Fruit fly (Drosophila melanogaster) whole organism, embryonic: Measurements from ENCODE around the gene CG14676.

ENCODE experiments used
- Abd-B ChIP-seq: fragments of 200-800 bp; sonication (Bioruptor generic); optimal IDR thresholded peaks from 2 replicates; lab custom pipeline; 2018; ENCODE audit warnings: missing biosample characterization, mild to moderate bottlenecking, missing genetic modification characterization, moderate library complexity
- B-H2 ChIP-seq: fragments of 200-800 bp; sonication (Bioruptor generic); optimal IDR thresholded peaks from 2 replicates; lab custom pipeline; 2018; ENCODE audit warnings: missing biosample characterization, mild to moderate bottlenecking, missing genetic modification characterization
- Blimp-1 ChIP-seq: fragments of 200-800 bp; sonication (Bioruptor generic); optimal IDR thresholded peaks from 3 replicates; lab custom pipeline; 2018; ENCODE audit warnings: missing biosample characterization, missing genetic modification characterization, mild to moderate bottlenecking, moderate library complexity, missing genetic modification reagents
- CG12659 ChIP-seq: fragments of 200-800 bp; sonication (Bioruptor generic); optimal IDR thresholded peaks from 3 replicates; lab custom pipeline; 2017; ENCODE audit warnings: mild to moderate bottlenecking, missing biosample characterization, missing genetic modification reagents, missing genetic modification characterization
- CG12769 ChIP-seq: fragments of 200-800 bp; sonication (Bioruptor generic); optimal IDR thresholded peaks from 2 replicates; lab custom pipeline; 2019; ENCODE audit warnings: missing biosample characterization, mild to moderate bottlenecking, missing genetic modification characterization, moderate library complexity
- CG13287 ChIP-seq: fragments of 200-800 bp; sonication (Bioruptor generic); IDR thresholded peaks from 2 replicates; pipeline ENCODE4 v1.3.6; 2022; ENCODE audit warnings: missing biosample characterization, missing genetic modification characterization; ENCODE audit not compliant: partially characterized antibody
- CG13296 ChIP-seq: fragments of 200-800 bp; sonication (Bioruptor generic); optimal IDR thresholded peaks from 3 replicates; lab custom pipeline; 2018; ENCODE audit warnings: missing biosample characterization, mild to moderate bottlenecking, missing genetic modification characterization
- CG14710 ChIP-seq: fragments of 200-800 bp; sonication (Bioruptor generic); optimal IDR thresholded peaks from 3 replicates; lab custom pipeline; 2019; ENCODE audit warnings: missing biosample characterization, mild to moderate bottlenecking, missing genetic modification characterization, moderate library complexity
- CG16815 ChIP-seq: fragments of 200-800 bp; sonication (Bioruptor generic); optimal IDR thresholded peaks from 3 replicates; lab custom pipeline; 2017; ENCODE audit warnings: missing biosample characterization, mild to moderate bottlenecking, missing genetic modification characterization
- CG2199 ChIP-seq: fragments of 200-800 bp; sonication (Bioruptor generic); IDR thresholded peaks from 3 replicates; pipeline ENCODE4 v1.3.6; 2022; ENCODE audit warnings: missing biosample characterization, missing genetic modification characterization
- CG2678 ChIP-seq: fragments of 200-800 bp; sonication (Bioruptor generic); optimal IDR thresholded peaks from 3 replicates; lab custom pipeline; 2019; ENCODE audit warnings: missing biosample characterization, mild to moderate bottlenecking, missing genetic modification characterization, moderate library complexity
- CG31441 ChIP-seq: fragments of 200-800 bp; sonication (Bioruptor generic); IDR thresholded peaks from 2 replicates; pipeline ENCODE4 v1.3.6; 2022; ENCODE audit warnings: missing biosample characterization, missing genetic modification characterization
- CG3163 ChIP-seq: fragments of 200-800 bp; sonication (Bioruptor generic); optimal IDR thresholded peaks from 3 replicates; lab custom pipeline; 2016; ENCODE audit warnings: missing biosample characterization, missing genetic modification characterization
- CG3281 ChIP-seq: fragments of 200-800 bp; sonication (Bioruptor generic); optimal IDR thresholded peaks from 3 replicates; lab custom pipeline; 2017; ENCODE audit warnings: missing biosample characterization, mild to moderate bottlenecking, missing genetic modification characterization
- CG6854 ChIP-seq: fragments of 200-800 bp; sonication (Bioruptor generic); optimal IDR thresholded peaks from 3 replicates; lab custom pipeline; 2017; ENCODE audit warnings: missing biosample characterization, mild to moderate bottlenecking, missing genetic modification characterization
- CG7839 ChIP-seq: fragments of 200-800 bp; sonication (Bioruptor generic); optimal IDR thresholded peaks from 3 replicates; lab custom pipeline; 2018; ENCODE audit warnings: missing biosample characterization, mild to moderate bottlenecking, missing genetic modification characterization, moderate library complexity
- CG7928 ChIP-seq: fragments of 200-800 bp; sonication (Bioruptor generic); optimal IDR thresholded peaks from 2 replicates; lab custom pipeline; 2017; ENCODE audit warnings: missing biosample characterization, mild to moderate bottlenecking, missing genetic modification characterization
- CG9817 ChIP-seq: fragments of 200-800 bp; sonication (Bioruptor generic); optimal IDR thresholded peaks from 2 replicates; lab custom pipeline; 2018; ENCODE audit warnings: missing biosample characterization, mild to moderate bottlenecking, missing genetic modification characterization, moderate library complexity
- Chrac-16 ChIP-seq: fragments of 200-800 bp; sonication (Bioruptor generic); optimal IDR thresholded peaks from 3 replicates; lab custom pipeline; 2016; ENCODE audit warnings: missing biosample characterization, missing genetic modification characterization
- D19B ChIP-seq: fragments of 200-800 bp; sonication (Bioruptor generic); optimal IDR thresholded peaks from 2 replicates; lab custom pipeline; 2017; ENCODE audit warnings: missing biosample characterization, mild to moderate bottlenecking, missing genetic modification characterization
- HLH4C ChIP-seq: fragments of 200-800 bp; sonication (Bioruptor generic); IDR thresholded peaks from 3 replicates; pipeline ENCODE4 v1.3.6; 2022; ENCODE audit warnings: missing biosample characterization, missing genetic modification characterization; ENCODE audit not compliant: partially characterized antibody
- Jarid2 ChIP-seq: fragments of 200-800 bp; sonication (Bioruptor generic); optimal IDR thresholded peaks from 3 replicates; lab custom pipeline; 2017; ENCODE audit warnings: mild to moderate bottlenecking, missing biosample characterization, missing genetic modification reagents, missing genetic modification characterization
- MBD-R2 ChIP-seq: fragments of 200-800 bp; sonication (Bioruptor generic); IDR thresholded peaks from 2 replicates; pipeline ENCODE4 v1.3.6; 2022; ENCODE audit warnings: missing biosample characterization, missing genetic modification characterization
- MESR4 ChIP-seq: fragments of 200-800 bp; sonication (Bioruptor generic); optimal IDR thresholded peaks from 2 replicates; lab custom pipeline; 2018; ENCODE audit warnings: missing biosample characterization, mild to moderate bottlenecking, missing genetic modification characterization, moderate library complexity
- MTF-1 ChIP-seq: fragments of 200-800 bp; sonication (Bioruptor generic); optimal IDR thresholded peaks from 2 replicates; lab custom pipeline; 2018; ENCODE audit warnings: missing biosample characterization, mild to moderate bottlenecking, missing genetic modification characterization, borderline replicate concordance
- NC2β ChIP-seq: fragments of 200-800 bp; sonication (Bioruptor generic); optimal IDR thresholded peaks from 2 replicates; lab custom pipeline; 2016; ENCODE audit warnings: missing biosample characterization, missing genetic modification characterization
- Oaz ChIP-seq: fragments of 200-800 bp; sonication (Bioruptor generic); IDR thresholded peaks from 2 replicates; pipeline ENCODE4 v1.3.6; 2022; ENCODE audit warnings: missing biosample characterization, missing genetic modification characterization
- Opbp ChIP-seq: fragments of 200-800 bp; sonication (Bioruptor generic); IDR thresholded peaks from 3 replicates; pipeline ENCODE4 v1.3.6; 2022; ENCODE audit warnings: missing biosample characterization, missing genetic modification characterization; ENCODE audit not compliant: partially characterized antibody
- Scr ChIP-seq: fragments of 200-800 bp; sonication (Bioruptor generic); IDR thresholded peaks from 2 replicates; pipeline ENCODE4 v1.3.6; 2022; ENCODE audit warnings: missing biosample characterization, missing genetic modification characterization; ENCODE audit not compliant: partially characterized antibody
- Sin3A ChIP-seq: fragments of >200 bp; optimal IDR thresholded peaks from 2 replicates; lab custom pipeline; 2018
- ase ChIP-seq: fragments of 200-800 bp; sonication (Bioruptor generic); IDR thresholded peaks from 3 replicates; pipeline ENCODE4 v1.3.6; 2022; ENCODE audit warnings: missing biosample characterization, missing genetic modification characterization
- bbx ChIP-seq: fragments of 200-800 bp; sonication (Bioruptor generic); IDR thresholded peaks from 2 replicates; pipeline ENCODE4 v1.3.6; 2022; ENCODE audit warnings: missing biosample characterization, missing genetic modification characterization; ENCODE audit not compliant: partially characterized antibody
- btn ChIP-seq: fragments of 200-800 bp; sonication (Bioruptor generic); optimal IDR thresholded peaks from 2 replicates; lab custom pipeline; 2016; ENCODE audit warnings: missing biosample characterization, missing genetic modification characterization
- crol ChIP-seq: fragments of 200-800 bp; sonication (Bioruptor generic); IDR thresholded peaks from 2 replicates; pipeline ENCODE4 v1.3.6; 2022; ENCODE audit warnings: missing biosample characterization, missing genetic modification characterization
- en ChIP-seq: fragments of 200-800 bp; sonication (Bioruptor generic); optimal IDR thresholded peaks from 2 replicates; lab custom pipeline; 2016; ENCODE audit warnings: missing biosample characterization, missing genetic modification characterization
- fru ChIP-seq: fragments of >200 bp; optimal IDR thresholded peaks from 2 replicates; lab custom pipeline; 2017
- ftz-f1 ChIP-seq: fragments of 200-800 bp; sonication (Bioruptor generic); optimal IDR thresholded peaks from 2 replicates; lab custom pipeline; 2016; ENCODE audit warnings: missing biosample characterization, missing genetic modification characterization
- grn ChIP-seq: fragments of 200-800 bp; sonication (Bioruptor generic); optimal IDR thresholded peaks from 3 replicates; lab custom pipeline; 2017; ENCODE audit warnings: missing biosample characterization, missing genetic modification characterization
- lmd ChIP-seq: fragments of 200-800 bp; sonication (Bioruptor generic); IDR thresholded peaks from 2 replicates; pipeline ENCODE4 v1.3.6; 2022; ENCODE audit warnings: missing biosample characterization, missing genetic modification characterization
- nmo ChIP-seq: fragments of 200-800 bp; sonication (Bioruptor generic); optimal IDR thresholded peaks from 2 replicates; lab custom pipeline; 2018; ENCODE audit warnings: missing biosample characterization, mild to moderate bottlenecking, missing genetic modification characterization, moderate library complexity
- pb ChIP-seq: fragments of 200-800 bp; sonication (Bioruptor generic); optimal IDR thresholded peaks from 3 replicates; lab custom pipeline; 2016; ENCODE audit warnings: missing biosample characterization, missing genetic modification characterization
- repo ChIP-seq: fragments of 200-800 bp; sonication (Bioruptor generic); optimal IDR thresholded peaks from 2 replicates; lab custom pipeline; 2016; ENCODE audit warnings: missing biosample characterization, missing genetic modification characterization
- schlank ChIP-seq: fragments of 200-800 bp; sonication (Bioruptor generic); optimal IDR thresholded peaks from 2 replicates; lab custom pipeline; 2018; ENCODE audit warnings: missing biosample characterization, mild to moderate bottlenecking, missing genetic modification characterization
- stwl ChIP-seq: fragments of 200-800 bp; sonication (Bioruptor generic); optimal IDR thresholded peaks from 3 replicates; lab custom pipeline; 2018; ENCODE audit warnings: missing biosample characterization, mild to moderate bottlenecking, missing genetic modification characterization, moderate library complexity
- tin ChIP-seq: fragments of 200-800 bp; sonication (Bioruptor generic); optimal IDR thresholded peaks from 3 replicates; lab custom pipeline; 2016; ENCODE audit warnings: missing biosample characterization, missing genetic modification characterization
- usp ChIP-seq: fragments of >200 bp; optimal IDR thresholded peaks from 2 replicates; lab custom pipeline; 2017; ENCODE audit warnings: missing biosample characterization, missing genetic modification characterization
- wek ChIP-seq: fragments of 200-800 bp; sonication (Bioruptor generic); optimal IDR thresholded peaks from 3 replicates; lab custom pipeline; 2018; ENCODE audit warnings: missing biosample characterization, mild to moderate bottlenecking, missing genetic modification characterization, moderate library complexity
- yki ChIP-seq: fragments of >200 bp; optimal IDR thresholded peaks from 3 replicates; lab custom pipeline; 2018

The CG14676 gene

DNA sequence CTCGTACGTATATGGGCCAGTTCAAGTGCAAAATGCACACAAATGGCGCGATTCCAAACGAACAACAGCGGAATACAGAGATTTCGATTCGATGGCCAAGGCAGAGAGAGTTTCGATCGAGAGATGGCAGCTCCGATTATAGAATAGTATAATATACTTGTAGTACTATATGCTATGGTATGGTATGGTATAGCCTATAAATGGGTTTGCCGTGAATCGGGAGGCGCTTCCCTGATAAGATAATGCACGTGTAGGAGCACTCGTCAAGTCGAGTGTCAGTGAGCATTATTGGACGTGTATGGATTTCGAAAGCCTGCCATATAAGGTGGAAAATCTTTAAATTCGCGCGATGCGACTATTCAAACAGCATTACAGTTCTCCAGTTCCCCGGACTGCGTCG, 3.5 kb upstream of the CG14676 start:
- no peak for TF ChIP-seq wek
- TF ChIP-seq grn: peak; percentile 12
- TF ChIP-seq CG2199 (GFP tag; lab: Robert Waterston, UW): peak; percentile 64; the same call in 1 of the 3 replicates
- TF ChIP-seq, all 482 proteins: peak for 2

DNA sequence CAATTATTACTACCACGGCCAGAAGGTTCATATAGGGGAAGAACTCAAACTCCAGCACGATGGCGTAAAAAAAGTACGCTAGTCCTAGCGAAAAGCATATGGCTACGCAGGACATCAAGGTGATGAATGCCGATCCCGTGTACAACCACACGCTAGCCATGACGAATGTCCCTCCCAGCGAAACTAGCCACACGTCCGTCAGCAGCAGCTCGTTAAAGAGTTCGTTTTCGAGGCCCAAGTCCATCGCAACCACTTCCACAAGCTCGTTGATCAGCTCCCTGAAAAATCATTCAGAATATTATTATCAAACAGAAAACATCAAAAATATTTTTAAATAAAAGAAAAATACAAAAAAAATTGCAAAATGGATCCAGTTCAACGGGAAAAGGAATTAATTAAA, 6.0 kb downstream of the CG14676 start, which contains the start of gene CG34287:
CG34287 (plus strand) TSS at position 301 of the 400 bp plus-strand sequence.
- TF ChIP-seq CG13296 (GFP tag; lab: Kevin White, UChicago) (no peak), CG9817 (tag; lab: Kevin White, UChicago) (no peak), bbx (no peak), CG31441 (GFP tag; lab: Robert Waterston, UW) (no peak), CG2678 (tag; lab: Kevin White, UChicago) (no peak)

DNA sequence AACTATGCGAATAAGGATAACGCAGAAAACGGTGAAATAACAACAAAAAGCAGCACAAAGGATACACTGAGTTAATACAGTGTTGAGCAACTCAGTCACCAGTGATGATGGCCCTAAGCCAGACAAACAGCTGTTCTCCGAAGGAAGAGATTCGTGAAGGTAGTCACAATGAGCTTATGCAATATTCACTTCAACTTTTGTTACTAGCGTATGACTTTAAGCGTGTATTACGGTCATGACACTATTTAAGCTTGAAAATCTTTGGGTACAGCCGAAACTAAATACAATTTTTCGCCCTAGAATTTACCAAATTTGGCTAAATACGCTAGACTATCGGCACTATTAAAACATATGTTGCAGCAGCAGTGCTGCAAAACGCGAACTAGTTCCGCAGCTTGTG, 9.2 kb downstream of the CG14676 start, which contains the start of the genes disp and ECSIT:
disp (minus strand) TSS at position 97 of the 400 bp plus-strand sequence.
ECSIT (plus strand) TSS at position 371 of the 400 bp plus-strand sequence.
- TF ChIP-seq CG12769 (tag; lab: Kevin White, UChicago) (no peak), CG7928 (GFP tag; lab: Kevin White, UChicago) (no peak), B-H2 (GFP tag; lab: Kevin White, UChicago) (no peak), pb (no peak), Abd-B (GFP tag; lab: Kevin White, UChicago) (no peak), CG16815 (no peak), ftz-f1 (GFP tag; lab: Kevin White, UChicago) (no peak), NC2β (GFP tag; lab: Kevin White, UChicago) (peak; percentile 18), CG12659 (GFP tag; lab: Kevin White, UChicago) (no peak), CG3281 (GFP tag; lab: Kevin White, UChicago) (no peak), MESR4 (GFP tag; lab: Kevin White, UChicago) (no peak), Jarid2 (GFP tag; lab: Kevin White, UChicago) (no peak), usp (GFP tag; lab: Kevin White, UChicago) (no peak), CG7839 (tag; lab: Kevin White, UChicago) (no peak), CG2199 (GFP tag; lab: Robert Waterston, UW) (no peak), yki (lab: Kevin White, UChicago) (no peak), MBD-R2 (peak; percentile 81), lmd (GFP tag; lab: Robert Waterston, UW) (no peak), fru (lab: Kevin White, UChicago) (no peak), Sin3A (lab: Kevin White, UChicago) (peak; percentile 71), HLH4C (GFP tag; lab: Robert Waterston, UW) (no peak), D19B (GFP tag; lab: Kevin White, UChicago) (no peak), CG6854 (GFP tag; lab: Kevin White, UChicago) (peak; percentile 6), ase (GFP tag; lab: Robert Waterston, UW) (no peak), en (GFP tag; lab: Kevin White, UChicago) (no peak), MTF-1 (GFP tag; lab: Kevin White, UChicago) (no peak), Chrac-16 (GFP tag; lab: Kevin White, UChicago) (peak; percentile 2), nmo (peak; percentile 63), btn (peak; percentile 3), CG3163 (GFP tag; lab: Kevin White, UChicago) (peak; percentile 14), Oaz (no peak), tin (GFP tag; lab: Kevin White, UChicago) (no peak), CG14710 (no peak), Blimp-1 (GFP tag; lab: Kevin White, UChicago) (no peak), schlank (tag; lab: Kevin White, UChicago) (no peak), repo (GFP tag; lab: Kevin White, UChicago) (no peak), crol (GFP tag; lab: Robert Waterston, UW) (no peak), stwl (peak; percentile 53), Scr (GFP tag; lab: Robert Waterston, UW) (peak; percentile 48; the same call in 1 of the 2 replicates), Opbp (GFP tag; lab: Robert Waterston, UW) (no peak), CG13287 (GFP tag; lab: Robert Waterston, UW) (peak; percentile 33; the same call in 1 of the 2 replicates)
